Worm (Caenorhabditis elegans) whole organism, L4 larva: Measurements from ENCODE around the gene F52C9.5.

Source experiments
- D1046.2 ChIP-seq: fragments of 200-800 bp; sonication (Bioruptor generic); IDR thresholded peaks from 2 replicates; pipeline ENCODE4 v1.3.6; 2022; ENCODE audit warnings: missing genetic modification characterization, missing compliant biosample characterization
- F44E2.7 ChIP-seq: fragments of 200-800 bp; sonication (Bioruptor generic); IDR thresholded peaks from 2 replicates; pipeline ENCODE4 v2.1.2; 2022; ENCODE audit warnings: missing genetic modification characterization, missing compliant biosample characterization
- F49E8.2 ChIP-seq: sonication (generic microtip); optimal IDR thresholded peaks from 2 replicates; lab custom pipeline; 2016; ENCODE audit warnings: missing compliant biosample characterization, mild to moderate bottlenecking, missing genetic modification characterization, borderline replicate concordance
- R02D3.7 ChIP-seq: fragments of 150-350 bp; sonication (generic microtip); optimal IDR thresholded peaks from 3 replicates; lab custom pipeline; 2014; ENCODE audit warnings: missing biosample characterization, missing genetic modification characterization
- T20F7.1 ChIP-seq: fragments of 200-800 bp; sonication (Bioruptor generic); optimal IDR thresholded peaks from 2 replicates; lab custom pipeline; 2018; ENCODE audit warnings: mild to moderate bottlenecking, missing genetic modification characterization, missing compliant biosample characterization
- Y48G9A.11 ChIP-seq: fragments of 200-800 bp; sonication (Bioruptor generic); IDR thresholded peaks from 2 replicates; pipeline ENCODE4 v1.3.6; 2022; ENCODE audit warnings: missing genetic modification reagents, missing genetic modification characterization, missing compliant biosample characterization
- Y5F2A.4 ChIP-seq: fragments of 200-800 bp; sonication (Bioruptor generic); optimal IDR thresholded peaks from 2 replicates; lab custom pipeline; 2018; ENCODE audit warnings: mild to moderate bottlenecking, missing genetic modification characterization, missing compliant biosample characterization
- aha-1 ChIP-seq: fragments of 150-350 bp; peaks from one replicate; lab custom pipeline; 2014; ENCODE audit warnings: missing biosample characterization, missing genetic modification characterization
- ama-1 ChIP-seq: fragments of 150-350 bp; optimal IDR thresholded peaks from 2 replicates; lab custom pipeline; 2014; ENCODE audit warnings: inconsistent platforms, mixed read lengths
- arid-1 ChIP-seq: fragments of 200-800 bp; sonication (Bioruptor generic); conservative IDR thresholded peaks from 2 replicates; pipeline ENCODE4 v1.3.6; 2022; ENCODE audit warnings: missing genetic modification reagents, missing genetic modification characterization, missing compliant biosample characterization
- ceh-20 ChIP-seq: fragments of 200-800 bp; sonication (Bioruptor generic); IDR thresholded peaks from 2 replicates; pipeline ENCODE4 v1.3.6; 2022; ENCODE audit warnings: missing genetic modification reagents, missing genetic modification characterization, missing compliant biosample characterization
- ceh-32 ChIP-seq: sonication (generic microtip); optimal IDR thresholded peaks from 2 replicates; lab custom pipeline; 2016; ENCODE audit warnings: mild to moderate bottlenecking, missing genetic modification characterization, missing compliant biosample characterization; ENCODE audit not compliant: poor library complexity
- ceh-62 ChIP-seq: sonication (generic microtip); optimal IDR thresholded peaks from 2 replicates; lab custom pipeline; 2017; ENCODE audit warnings: missing biosample characterization, missing genetic modification characterization
- daf-12 ChIP-seq: fragments of 150-350 bp; optimal IDR thresholded peaks from 2 replicates; lab custom pipeline; 2014; ENCODE audit warnings: missing biosample characterization, missing genetic modification reagents, missing genetic modification characterization
- daf-8 ChIP-seq: fragments of 200-800 bp; sonication (Bioruptor generic); IDR thresholded peaks from 2 replicates; pipeline ENCODE4 v1.3.6; 2022; ENCODE audit warnings: missing genetic modification characterization, missing compliant biosample characterization
- egl-43 ChIP-seq: fragments of 200-800 bp; sonication (Bioruptor generic); IDR thresholded peaks from 2 replicates; pipeline ENCODE4 v1.3.6; 2022; ENCODE audit warnings: missing genetic modification reagents, missing genetic modification characterization, missing compliant biosample characterization
- hlh-11 ChIP-seq: fragments of 200-800 bp; sonication (Bioruptor generic); optimal IDR thresholded peaks from 2 replicates; lab custom pipeline; 2018; ENCODE audit warnings: mild to moderate bottlenecking, missing genetic modification characterization, missing compliant biosample characterization
- lim-7 ChIP-seq: fragments of 200-800 bp; sonication (Bioruptor generic); IDR thresholded peaks from 2 replicates; pipeline ENCODE4 v1.3.6; 2022; ENCODE audit warnings: missing genetic modification characterization, missing compliant biosample characterization
- madf-9 ChIP-seq: fragments of 200-800 bp; sonication (Bioruptor generic); conservative IDR thresholded peaks from 2 replicates; pipeline ENCODE4 v1.3.6; 2022; ENCODE audit warnings: missing genetic modification reagents, missing genetic modification characterization, missing compliant biosample characterization
- nhr-111 ChIP-seq: fragments of 200-800 bp; sonication (Bioruptor generic); optimal IDR thresholded peaks from 2 replicates; lab custom pipeline; 2018; ENCODE audit warnings: mild to moderate bottlenecking, missing genetic modification characterization, missing compliant biosample characterization
- nhr-42 ChIP-seq: fragments of 200-800 bp; sonication (Bioruptor generic); IDR thresholded peaks from 2 replicates; pipeline ENCODE4 v1.3.6; 2022; ENCODE audit warnings: missing genetic modification characterization, missing compliant biosample characterization
- nhr-48 ChIP-seq: sonication (generic microtip); optimal IDR thresholded peaks from 2 replicates; lab custom pipeline; 2016; ENCODE audit warnings: mild to moderate bottlenecking, missing genetic modification characterization, missing compliant biosample characterization
- php-3 ChIP-seq: fragments of 200-800 bp; sonication (Bioruptor generic); IDR thresholded peaks from 2 replicates; pipeline ENCODE4 v1.3.6; 2022; ENCODE audit warnings: missing genetic modification reagents, missing genetic modification characterization, missing compliant biosample characterization
- snpc-4 ChIP-seq: fragments of 150-350 bp; optimal IDR thresholded peaks from 2 replicates; lab custom pipeline; 2014; ENCODE audit warnings: missing biosample characterization, missing genetic modification characterization
- unc-62 ChIP-seq, 3 experiments: fragments of 150-350 bp in 1 of 3; sonication (generic microtip); optimal IDR thresholded peaks in 2 of 3; peaks in 1 of 3; 1 replicate in 1 of 3; 2 replicates in 2 of 3; lab custom pipeline; 2014 to 2017; ENCODE audit warnings: missing biosample characterization in 3 of 3, missing genetic modification characterization in 3 of 3, missing genetic modification reagents in 3 of 3, missing genotype in 1 of 3
- vab-7 ChIP-seq: fragments of 200-800 bp; sonication (Bioruptor generic); IDR thresholded peaks from 2 replicates; pipeline ENCODE4 v1.3.6; 2022; ENCODE audit warnings: missing genetic modification reagents, missing genetic modification characterization, missing compliant biosample characterization
- zag-1 ChIP-seq: fragments of 150-350 bp; optimal IDR thresholded peaks from 2 replicates; lab custom pipeline; 2014; ENCODE audit warnings: missing biosample characterization, missing genetic modification characterization

Gene F52C9.5

ce11 chrIII:5301786-5302268, at the start of gene F52C9.5, which contains the start of gene T15B12.2:
TSS of gene F52C9.5 (plus strand) at chrIII:5302218.
TSS of gene T15B12.2 (minus strand) at chrIII:5301886.
- no peak for TF ChIP-seq nhr-48
- no peak for TF ChIP-seq daf-8
- TF ChIP-seq snpc-4 (tag; lab: Kevin White, UChicago), result no peak
- TF ChIP-seq hlh-11 (tag; lab: Kevin White, UChicago), result no peak
- no peak for TF ChIP-seq R02D3.7 (tag; lab: Kevin White, UChicago)
- no peak for TF ChIP-seq lim-7

ce11 chrIII:5254108-5254507, 47.9 kb upstream of the F52C9.5 start, which contains the start of the genes sumv-1 and gop-1:
TSS of gene sumv-1 (minus strand) at chrIII:5254187.
TSS of gene gop-1 (plus strand) at chrIII:5254438.
- TF ChIP-seq vab-7, result no peak
- no peak for TF ChIP-seq madf-9
- TF ChIP-seq nhr-42 (GFP tag; lab: Robert Waterston, UW), result no peak
- TF ChIP-seq ceh-62 (tag; lab: Kevin White, UChicago), result no peak
- no peak for TF ChIP-seq egl-43 (GFP tag; lab: Robert Waterston, UW)
- peak; percentile 88 for TF ChIP-seq T20F7.1
- no peak for TF ChIP-seq F49E8.2 (tag; lab: Kevin White, UChicago)
- no peak for TF ChIP-seq daf-12 (tag; lab: Kevin White, UChicago)
- TF ChIP-seq F44E2.7 (GFP tag; lab: Robert Waterston, UW), result no peak
- TF ChIP-seq, all 104 proteins: peak for 1

- TF ChIP-seq unc-62 (GFP tag; optimal IDR thresholded peaks at IDR 0.05 in 1 of 2; lab: Kevin White, UChicago) (peak in 1 of 2 experiments; percentile 92), unc-62 (tag; optimal IDR thresholded peaks at IDR 0.05; lab: Kevin White, UChicago) (no peak), ama-1 (peak; percentile 24), ceh-32 (no peak)
Measured at ce11 chrIII:5258918-5259317, 43.1 kb upstream of the F52C9.5 start, which contains the start of gene gop-2. TSS of gene gop-2 (plus strand) at chrIII:5259023.

ce11 chrIII:5260394-5260793, 41.6 kb upstream of the F52C9.5 start, which contains the start of gene gop-3:
TSS of gene gop-3 (plus strand) at chrIII:5260694.
- no peak for TF ChIP-seq D1046.2
- no peak for TF ChIP-seq Y48G9A.11 (GFP tag; lab: Robert Waterston, UW)
- TF ChIP-seq ceh-20 (GFP tag; lab: Robert Waterston, UW), result no peak
- no peak for TF ChIP-seq madf-9
- TF ChIP-seq aha-1 (tag; lab: Kevin White, UChicago), result no peak
- TF ChIP-seq nhr-48, result no peak
- no peak for TF ChIP-seq T20F7.1
- no peak for TF ChIP-seq arid-1 (GFP tag; lab: Robert Waterston, UW)
- TF ChIP-seq, all 104 proteins: peak for 0

ce11 chrIII:5263299-5263993, 38.6 kb upstream of the F52C9.5 start, which contains the start of the genes C34E10.9 and hap-1:
TSS of gene C34E10.9 (minus strand) at chrIII:5263399.
TSS of gene hap-1 (plus strand) at chrIII:5263943.
- TF ChIP-seq F44E2.7 (GFP tag; lab: Robert Waterston, UW) (no peak), zag-1 (tag; lab: Kevin White, UChicago) (no peak), Y5F2A.4 (GFP tag; lab: Kevin White, UChicago) (no peak), nhr-111 (GFP tag; lab: Kevin White, UChicago) (no peak)

- TF ChIP-seq unc-62 (GFP tag; optimal IDR thresholded peaks at IDR 0.05 in 1 of 2; lab: Kevin White, UChicago) (peak in 1 of 2 experiments; percentile 17), unc-62 (tag; optimal IDR thresholded peaks at IDR 0.05; lab: Kevin White, UChicago) (no peak), php-3 (GFP tag; lab: Robert Waterston, UW) (no peak)
Measured at ce11 chrIII:5264813-5265212, 37.2 kb upstream of the F52C9.5 start, which contains the start of gene gro-1. TSS of gene gro-1 (plus strand) at chrIII:5265113.
